Worm (Caenorhabditis elegans) whole organism, L4 larva: ENCODE results near the gene F01D5.7.
A peak's percentile ranks its signal among the peaks of the same experiment; 100 is the strongest.

Source experiments
- cey-2 ChIP-seq: sonication (generic microtip); optimal IDR thresholded peaks from 3 replicates; lab custom pipeline; 2017; ENCODE audit warnings: missing genetic modification characterization, mild to moderate bottlenecking, missing compliant biosample characterization, antibody characterized with exemption, borderline replicate concordance; ENCODE audit not compliant: insufficient read depth
- lin-13 ChIP-seq: fragments of 150-350 bp; optimal IDR thresholded peaks from 2 replicates; lab custom pipeline; 2014; ENCODE audit warnings: missing biosample characterization, missing genetic modification reagents, missing genetic modification characterization
- lsy-2 ChIP-seq, 2 experiments: fragments of 150-350 bp in 1 of 2; sonication (generic microtip) in 1 of 2; optimal IDR thresholded peaks; 2 replicates each; lab custom pipeline; 2014 to 2017; ENCODE audit warnings: missing biosample characterization in 2 of 2, missing genetic modification characterization in 2 of 2
- mep-1 ChIP-seq: fragments of 150-350 bp; sonication (generic microtip); optimal IDR thresholded peaks from 3 replicates; lab custom pipeline; 2014; ENCODE audit warnings: missing biosample characterization, missing genetic modification characterization
- nhr-11 ChIP-seq: fragments of 150-350 bp; optimal IDR thresholded peaks from 2 replicates; lab custom pipeline; 2014; ENCODE audit warnings: missing biosample characterization, missing genetic modification characterization
- snpc-4 ChIP-seq: fragments of 150-350 bp; optimal IDR thresholded peaks from 2 replicates; lab custom pipeline; 2014; ENCODE audit warnings: missing biosample characterization, missing genetic modification characterization
- unc-62 ChIP-seq, 3 experiments: fragments of 150-350 bp in 1 of 3; sonication (generic microtip); optimal IDR thresholded peaks in 2 of 3; peaks in 1 of 3; 1 replicate in 1 of 3; 2 replicates in 2 of 3; lab custom pipeline; 2014 to 2017; ENCODE audit warnings: missing biosample characterization in 3 of 3, missing genetic modification characterization in 3 of 3, missing genetic modification reagents in 3 of 3, missing genotype in 1 of 3
- vab-7 ChIP-seq: fragments of 200-800 bp; sonication (Bioruptor generic); IDR thresholded peaks from 2 replicates; pipeline ENCODE4 v1.3.6; 2022; ENCODE audit warnings: missing genetic modification reagents, missing genetic modification characterization, missing compliant biosample characterization

- TF ChIP-seq mep-1 (tag; lab: Kevin White, UChicago) (peak; percentile 46), unc-62 (GFP tag; optimal IDR thresholded peaks at IDR 0.05 in 1 of 2; lab: Kevin White, UChicago) (peak in 1 of 2 experiments; percentile 12), unc-62 (tag; optimal IDR thresholded peaks at IDR 0.05; lab: Kevin White, UChicago) (no peak), snpc-4 (no peak), nhr-11 (no peak), lin-13 (GFP tag; lab: Kevin White, UChicago) (no peak), cey-2 (tag; lab: Kevin White, UChicago) (no peak), lsy-2 (tag; optimal IDR thresholded peaks at IDR 0.05; lab: Kevin White, UChicago) (peak; percentile 32 to 46), vab-7 (GFP tag; lab: Robert Waterston, UW) (peak; percentile 44; the same call in 1 of the 2 replicates)
Observed at ce11 chrII:14036724-14037483, 28.4 kb downstream of the F01D5.7 start.
